Worm (Caenorhabditis elegans) whole organism, midembryonic: ENCODE measurements around the gene C18A11.1.

ENCODE experiments used
- cog-1 ChIP-seq: sonication (generic microtip); optimal IDR thresholded peaks from 2 replicates; lab custom pipeline; 2016; ENCODE audit warnings: missing genetic modification characterization, missing compliant biosample characterization
- flt-1 ChIP-seq: fragments of 200-800 bp; sonication (Bioruptor generic); IDR thresholded peaks from 2 replicates; pipeline ENCODE4 v1.3.6; 2022; ENCODE audit warnings: missing genetic modification characterization, missing compliant biosample characterization
- klf-2 ChIP-seq: fragments of 200-800 bp; sonication (Bioruptor generic); conservative IDR thresholded peaks from 2 replicates; pipeline ENCODE4 v1.3.6; 2022; ENCODE audit warnings: missing genetic modification reagents, missing genetic modification characterization, missing compliant biosample characterization
- med-1 ChIP-seq: sonication (generic microtip); optimal IDR thresholded peaks from 2 replicates; lab custom pipeline; 2017; ENCODE audit warnings: missing genetic modification characterization, mild to moderate bottlenecking, missing compliant biosample characterization, antibody characterized with exemption, missing genetic modification reagents; ENCODE audit not compliant: insufficient read depth

DNA sequence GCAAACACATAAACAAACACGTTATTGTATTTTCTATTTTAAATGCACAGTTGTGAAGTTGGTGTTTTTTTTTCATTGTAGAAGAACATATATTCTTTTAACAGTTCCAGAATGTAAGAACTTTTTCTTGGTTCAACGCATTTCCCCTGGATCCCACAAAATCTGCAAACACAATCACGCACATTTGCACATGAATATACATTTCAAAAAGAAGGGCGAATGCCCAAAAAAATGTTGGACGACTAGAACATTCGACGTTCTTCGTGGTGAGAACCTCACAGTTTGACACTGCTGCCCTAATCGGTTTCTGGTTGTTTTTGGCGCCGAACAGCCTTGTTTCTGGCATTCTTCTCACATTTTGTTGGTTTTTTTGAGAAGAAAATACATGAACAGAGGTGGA is 40.4 kb downstream of the C18A11.1 start:
- TF ChIP-seq klf-2 (GFP tag; lab: Robert Waterston, UW) (no peak), med-1 (no peak), cog-1 (tag; lab: Kevin White, UChicago) (no peak), flt-1 (GFP tag; lab: Robert Waterston, UW) (no peak)
